Fruit fly (Drosophila melanogaster) whole organism, embryonic: ENCODE results near the gene Spn28Db.

Experiments used
- Abd-B ChIP-seq: fragments of 200-800 bp; sonication (Bioruptor generic); optimal IDR thresholded peaks from 2 replicates; lab custom pipeline; 2018; ENCODE audit warnings: missing biosample characterization, mild to moderate bottlenecking, missing genetic modification characterization, moderate library complexity
- Blimp-1 ChIP-seq: fragments of 200-800 bp; sonication (Bioruptor generic); optimal IDR thresholded peaks from 3 replicates; lab custom pipeline; 2018; ENCODE audit warnings: missing biosample characterization, missing genetic modification characterization, mild to moderate bottlenecking, moderate library complexity, missing genetic modification reagents
- CG11398 ChIP-seq: fragments of 200-800 bp; sonication (Bioruptor generic); optimal IDR thresholded peaks from 2 replicates; lab custom pipeline; 2016; ENCODE audit warnings: missing biosample characterization, missing genetic modification characterization
- CG11723 ChIP-seq: fragments of 200-800 bp; sonication (Bioruptor generic); optimal IDR thresholded peaks from 2 replicates; lab custom pipeline; 2017; ENCODE audit warnings: missing biosample characterization, mild to moderate bottlenecking, missing genetic modification characterization
- CG13123 ChIP-seq: fragments of 200-800 bp; sonication (Bioruptor generic); optimal IDR thresholded peaks from 2 replicates; lab custom pipeline; 2016; ENCODE audit warnings: missing biosample characterization, missing genetic modification characterization
- CG15073 ChIP-seq: fragments of 200-800 bp; sonication (Bioruptor generic); optimal IDR thresholded peaks from 2 replicates; lab custom pipeline; 2016; ENCODE audit warnings: missing biosample characterization, missing genetic modification characterization
- CG16813 ChIP-seq: fragments of 200-800 bp; sonication (Bioruptor generic); IDR thresholded peaks from 3 replicates; pipeline ENCODE4 v1.3.6; 2022; ENCODE audit warnings: missing biosample characterization, missing genetic modification characterization; ENCODE audit not compliant: partially characterized antibody
- CG2120 ChIP-seq: fragments of 200-800 bp; sonication (Bioruptor generic); optimal IDR thresholded peaks from 3 replicates; lab custom pipeline; 2016; ENCODE audit warnings: missing biosample characterization, missing genetic modification characterization
- CG2202 ChIP-seq: fragments of 200-800 bp; sonication (Bioruptor generic); optimal IDR thresholded peaks from 2 replicates; lab custom pipeline; 2018; ENCODE audit warnings: missing biosample characterization, mild to moderate bottlenecking, missing genetic modification characterization
- CG3163 ChIP-seq: fragments of 200-800 bp; sonication (Bioruptor generic); optimal IDR thresholded peaks from 3 replicates; lab custom pipeline; 2016; ENCODE audit warnings: missing biosample characterization, missing genetic modification characterization
- CG3407 ChIP-seq: fragments of 200-800 bp; sonication (Bioruptor generic); optimal IDR thresholded peaks from 2 replicates; lab custom pipeline; 2018; ENCODE audit warnings: missing biosample characterization, mild to moderate bottlenecking, missing genetic modification characterization
- CG3726 ChIP-seq: fragments of 200-800 bp; sonication (Bioruptor generic); IDR thresholded peaks from 3 replicates; pipeline ENCODE4, ENCODE4 v1.3.6; 2022; ENCODE audit warnings: missing biosample characterization, missing genetic modification characterization
- CG4328 ChIP-seq: fragments of 200-800 bp; sonication (Bioruptor generic); optimal IDR thresholded peaks from 3 replicates; lab custom pipeline; 2017; ENCODE audit warnings: missing biosample characterization, missing genetic modification reagents, missing genetic modification characterization
- Deaf1 ChIP-seq: fragments of 200-800 bp; optimal IDR thresholded peaks from 3 replicates; lab custom pipeline; 2019; ENCODE audit warnings: missing biosample characterization, mild to moderate bottlenecking, missing genetic modification characterization, moderate library complexity
- Dll ChIP-seq: fragments of 200-800 bp; sonication (Bioruptor generic); IDR thresholded peaks from 4 replicates; pipeline ENCODE4 v1.3.6; 2022; ENCODE audit warnings: missing biosample characterization, missing genetic modification characterization; ENCODE audit not compliant: partially characterized antibody
- Drgx ChIP-seq: fragments of 200-800 bp; sonication (Bioruptor generic); IDR thresholded peaks from 2 replicates; pipeline ENCODE4 v1.3.6; 2022; ENCODE audit warnings: missing biosample characterization, missing genetic modification characterization
- Ets65A ChIP-seq: fragments of 200-800 bp; sonication (Bioruptor generic); peaks from one replicate; lab custom pipeline; 2016; ENCODE audit warnings: missing biosample characterization, missing genetic modification characterization
- Jarid2 ChIP-seq: fragments of 200-800 bp; sonication (Bioruptor generic); optimal IDR thresholded peaks from 3 replicates; lab custom pipeline; 2017; ENCODE audit warnings: mild to moderate bottlenecking, missing biosample characterization, missing genetic modification reagents, missing genetic modification characterization
- Med ChIP-seq: fragments of 200-800 bp; sonication (Bioruptor generic); peaks from one replicate; lab custom pipeline; 2016; ENCODE audit warnings: missing biosample characterization, missing genetic modification characterization, mild to moderate bottlenecking, inconsistent platforms, moderate library complexity
- Mrtf ChIP-seq: fragments of 200-800 bp; sonication (Bioruptor generic); IDR thresholded peaks from 3 replicates; pipeline ENCODE4 v1.3.6; 2022; ENCODE audit warnings: missing biosample characterization, missing genetic modification characterization
- Ptx1 ChIP-seq: fragments of 200-800 bp; sonication (Bioruptor generic); IDR thresholded peaks from 2 replicates; pipeline ENCODE4 v1.3.6; 2022; ENCODE audit warnings: missing biosample characterization, missing genetic modification characterization
- Side ChIP-seq: fragments of 200-800 bp; sonication (Bioruptor generic); optimal IDR thresholded peaks from 2 replicates; lab custom pipeline; 2016; ENCODE audit warnings: missing biosample characterization, missing genetic modification characterization
- TFAM ChIP-seq: fragments of 200-800 bp; sonication (Bioruptor generic); optimal IDR thresholded peaks from 2 replicates; lab custom pipeline; 2017; ENCODE audit warnings: missing biosample characterization, missing genetic modification characterization, inconsistent platforms
- Trl ChIP-seq, 3 experiments: fragments of >200 bp in 2 of 3; fragments of 200-800 bp in 1 of 3; sonication (Bioruptor generic) in 1 of 3; optimal IDR thresholded peaks; 2 replicates in 1 of 3; 3 replicates in 2 of 3; lab custom pipeline; 2016 to 2017; ENCODE audit warnings: missing biosample characterization in 1 of 3, missing genetic modification characterization in 1 of 3
- abd-A ChIP-seq: fragments of 200-800 bp; sonication (Bioruptor generic); optimal IDR thresholded peaks from 3 replicates; lab custom pipeline; 2019; ENCODE audit warnings: missing biosample characterization, mild to moderate bottlenecking, missing genetic modification characterization, moderate library complexity
- aop ChIP-seq: fragments of 200-800 bp; sonication (Bioruptor generic); IDR thresholded peaks from 2 replicates; pipeline ENCODE4 v1.3.6; 2022; ENCODE audit warnings: missing biosample characterization, missing genetic modification characterization
- btn ChIP-seq: fragments of 200-800 bp; sonication (Bioruptor generic); optimal IDR thresholded peaks from 2 replicates; lab custom pipeline; 2016; ENCODE audit warnings: missing biosample characterization, missing genetic modification characterization
- cg ChIP-seq: fragments of 200-800 bp; sonication (Bioruptor generic); optimal IDR thresholded peaks from 3 replicates; lab custom pipeline; 2019; ENCODE audit warnings: missing biosample characterization, mild to moderate bottlenecking, missing genetic modification characterization, moderate library complexity
- ci ChIP-seq: fragments of 200-800 bp; sonication (Bioruptor generic); IDR thresholded peaks from 3 replicates; pipeline ENCODE4 v1.3.6; 2022; ENCODE audit warnings: missing biosample characterization, missing genetic modification characterization
- dpn ChIP-seq, 2 experiments: fragments of 200-800 bp; sonication (Bioruptor generic); optimal IDR thresholded peaks; 3 replicates each; lab custom pipeline; 2016; ENCODE audit warnings: missing biosample characterization in 2 of 2, missing genetic modification characterization in 2 of 2
- ewg ChIP-seq: fragments of 200-800 bp; sonication (Bioruptor generic); optimal IDR thresholded peaks from 3 replicates; lab custom pipeline; 2017; ENCODE audit warnings: mild to moderate bottlenecking, missing biosample characterization, missing genetic modification reagents, missing genetic modification characterization
- grn ChIP-seq: fragments of 200-800 bp; sonication (Bioruptor generic); optimal IDR thresholded peaks from 3 replicates; lab custom pipeline; 2017; ENCODE audit warnings: missing biosample characterization, missing genetic modification characterization
- h ChIP-seq: fragments of >200 bp; optimal IDR thresholded peaks from 2 replicates; lab custom pipeline; 2017
- hbn ChIP-seq: fragments of 200-800 bp; sonication (Bioruptor generic); IDR thresholded peaks from 2 replicates; pipeline ENCODE4 v1.3.6; 2022; ENCODE audit warnings: missing biosample characterization, missing genetic modification characterization; ENCODE audit not compliant: partially characterized antibody
- nerfin-1 ChIP-seq: fragments of 200-800 bp; sonication (Bioruptor generic); optimal IDR thresholded peaks from 3 replicates; lab custom pipeline; 2019; ENCODE audit warnings: missing biosample characterization, mild to moderate bottlenecking, missing genetic modification characterization, moderate library complexity
- p53 ChIP-seq: fragments of 200-800 bp; sonication (Bioruptor generic); optimal IDR thresholded peaks from 2 replicates; lab custom pipeline; 2016; ENCODE audit warnings: missing biosample characterization, missing genetic modification characterization
- pum ChIP-seq: fragments of 200-800 bp; sonication (Bioruptor generic); optimal IDR thresholded peaks from 2 replicates; lab custom pipeline; 2016; ENCODE audit warnings: missing biosample characterization, missing genetic modification characterization
- run ChIP-seq: fragments of 200-800 bp; sonication (Bioruptor generic); optimal IDR thresholded peaks from 3 replicates; lab custom pipeline; 2018; ENCODE audit warnings: missing biosample characterization, mild to moderate bottlenecking, missing genetic modification characterization
- sqz ChIP-seq: fragments of 200-800 bp; sonication (Bioruptor generic); optimal IDR thresholded peaks from 3 replicates; lab custom pipeline; 2018; ENCODE audit warnings: missing biosample characterization, mild to moderate bottlenecking, missing genetic modification characterization
- tin ChIP-seq: fragments of 200-800 bp; sonication (Bioruptor generic); optimal IDR thresholded peaks from 3 replicates; lab custom pipeline; 2016; ENCODE audit warnings: missing biosample characterization, missing genetic modification characterization
- vfl ChIP-seq: fragments of 200-800 bp; sonication (Bioruptor generic); optimal IDR thresholded peaks from 2 replicates; lab custom pipeline; 2016; ENCODE audit warnings: missing biosample characterization, missing genetic modification characterization
- yki ChIP-seq: fragments of >200 bp; optimal IDR thresholded peaks from 3 replicates; lab custom pipeline; 2018
- zfh1 ChIP-seq: fragments of 200-800 bp; sonication (Bioruptor generic); IDR thresholded peaks from 3 replicates; pipeline ENCODE4 v1.3.6; 2022; ENCODE audit warnings: missing biosample characterization, missing genetic modification characterization

Gene Spn28Db

DNA sequence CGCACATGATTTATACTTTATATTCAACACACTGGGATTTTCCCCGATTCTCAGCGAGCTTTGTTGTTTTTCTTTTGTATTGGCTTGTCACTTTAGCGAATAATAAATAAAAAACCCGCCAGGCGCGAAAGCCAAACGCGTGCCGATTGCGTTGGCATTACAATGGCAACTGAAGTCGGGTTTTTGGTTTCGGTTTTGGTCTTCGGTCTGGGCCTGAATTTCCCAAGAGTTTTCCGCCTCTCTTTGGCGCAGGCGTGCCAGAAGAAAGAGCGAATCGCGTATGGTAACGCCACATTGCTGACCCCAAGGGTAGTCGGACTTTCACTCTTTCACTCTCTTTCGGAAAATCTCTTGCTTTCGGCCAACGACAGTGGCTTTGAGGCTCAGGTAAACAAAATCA, 35.4 kb downstream of the Spn28Db start, which contains the start of gene CG14535:
Gene CG14535 (minus strand): TSS at position 368 of the 400 bp plus-strand sequence.
- TF ChIP-seq CG4328 (GFP tag; lab: Kevin White, UChicago) = no peak
- TF ChIP-seq CG15073 (GFP tag; lab: Kevin White, UChicago) = no peak
- no peak for TF ChIP-seq yki (lab: Kevin White, UChicago)
- no peak for TF ChIP-seq run (tag; lab: Kevin White, UChicago)
- TF ChIP-seq grn (GFP tag; lab: Kevin White, UChicago) = no peak
- TF ChIP-seq dpn (GFP tag; optimal IDR thresholded peaks at IDR 0.05; lab: Kevin White, UChicago) = no peak
- TF ChIP-seq CG16813 (GFP tag; lab: Robert Waterston, UW) = no peak
- no peak for TF ChIP-seq h (lab: Kevin White, UChicago)
- TF ChIP-seq Dll (GFP tag; lab: Robert Waterston, UW) = no peak
- TF ChIP-seq Ets65A = peak; percentile 53
- TF ChIP-seq cg (GFP tag; lab: Kevin White, UChicago) = peak; percentile 6
- no peak for TF ChIP-seq CG11723 (GFP tag; lab: Kevin White, UChicago)
- peak; percentile 59 for TF ChIP-seq Blimp-1 (GFP tag; lab: Kevin White, UChicago)
- TF ChIP-seq tin (GFP tag; lab: Kevin White, UChicago) = no peak
- no peak for TF ChIP-seq aop (GFP tag; lab: Robert Waterston, UW)
- no peak for TF ChIP-seq ci (GFP tag; lab: Robert Waterston, UW)
- TF ChIP-seq Med (GFP tag; lab: Kevin White, UChicago) = peak; percentile 17
- TF ChIP-seq zfh1 (GFP tag; lab: Robert Waterston, UW) = no peak
- peak; percentile 94 for TF ChIP-seq CG3163 (GFP tag; lab: Kevin White, UChicago)
- TF ChIP-seq Abd-B (GFP tag; lab: Kevin White, UChicago) = no peak
- no peak for TF ChIP-seq TFAM (GFP tag; lab: Kevin White, UChicago)
- TF ChIP-seq Drgx (GFP tag; lab: Robert Waterston, UW) = no peak
- TF ChIP-seq pum (GFP tag; lab: Kevin White, UChicago) = no peak
- TF ChIP-seq vfl (GFP tag; lab: Kevin White, UChicago) = no peak
- TF ChIP-seq Mrtf (GFP tag; lab: Robert Waterston, UW) = no peak
- TF ChIP-seq sqz = peak; percentile 29
- TF ChIP-seq CG13123 (GFP tag; lab: Kevin White, UChicago) = no peak
- TF ChIP-seq abd-A = peak; percentile 66
- TF ChIP-seq CG2120 = no peak
- TF ChIP-seq CG3407 (GFP tag; lab: Kevin White, UChicago) = no peak
- TF ChIP-seq p53 = no peak
- peak; percentile 95 for TF ChIP-seq Deaf1 (tag; lab: Kevin White, UChicago)
- no peak for TF ChIP-seq CG2202
- no peak for TF ChIP-seq btn (GFP tag; lab: Kevin White, UChicago)
- TF ChIP-seq Jarid2 (GFP tag; lab: Kevin White, UChicago) = peak; percentile 86
- peak; percentile 31 to 69 for TF ChIP-seq Trl (optimal IDR thresholded peaks at IDR 0.05; lab: Kevin White, UChicago)
- TF ChIP-seq Trl (GFP tag; optimal IDR thresholded peaks at IDR 0.05; lab: Kevin White, UChicago) = no peak
- TF ChIP-seq nerfin-1 = peak; percentile 13
- no peak for TF ChIP-seq CG3726
- TF ChIP-seq Ptx1 (GFP tag; lab: Robert Waterston, UW) = no peak
- TF ChIP-seq ewg = peak; percentile 84
- no peak for TF ChIP-seq Side (GFP tag; lab: Kevin White, UChicago)
- no peak for TF ChIP-seq hbn
- TF ChIP-seq CG11398 (GFP tag; lab: Kevin White, UChicago) = no peak
